Worm (Caenorhabditis elegans): ENCODE data around the gene mec-15.

The mec-15 gene

DNA sequence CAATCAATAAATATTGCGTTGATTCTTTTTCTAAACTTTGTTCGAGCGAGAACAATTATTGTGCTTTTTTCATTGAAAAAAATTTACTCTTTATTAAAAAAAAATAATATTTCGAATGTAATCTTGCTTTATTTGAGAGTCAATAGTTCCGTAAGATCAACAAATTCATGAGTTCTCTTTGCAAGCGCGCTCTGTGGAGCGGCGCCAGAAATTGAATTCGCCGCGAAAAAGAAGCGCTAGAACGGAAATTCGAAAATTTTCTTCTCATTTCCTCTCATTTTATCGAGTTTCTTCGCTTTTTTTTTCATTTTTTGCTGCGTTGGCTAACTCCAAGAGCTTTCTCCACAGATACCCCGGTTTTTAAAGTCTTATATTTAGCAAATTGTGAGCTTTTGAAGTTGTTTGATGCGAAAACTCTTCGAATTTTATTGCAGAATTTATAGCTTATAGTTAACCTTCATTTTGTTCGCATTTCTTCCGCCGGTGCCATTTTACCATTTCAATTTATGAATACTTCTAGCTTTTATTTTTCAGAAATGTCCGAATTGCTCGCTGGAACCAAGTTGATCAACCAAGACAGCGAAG is 42.3 kb downstream of the mec-15 start, which contains the start of gene R05H5.3 (continued):
- TF ChIP-seq Y105C5A.15 (GFP tag; IDR thresholded peaks at IDR 0.05) (no peak), Y48G9A.11 (GFP tag; IDR thresholded peaks at IDR 0.05) (peak; percentile 57; the same call in 1 of the 2 replicates), Y75B8A.6 (GFP tag; IDR thresholded peaks at IDR 0.05) (no peak), duxl-1 (tag; optimal IDR thresholded peaks at IDR 0.05; ENCODE audit: poor library complexity) (no peak), ceh-20 (GFP tag; IDR thresholded peaks at IDR 0.05) (no peak), dmd-6 (GFP tag; IDR thresholded peaks at IDR 0.05) (no peak), lin-13 (GFP tag; optimal IDR thresholded peaks at IDR 0.05) (peak; percentile 73), mxl-2 (GFP tag; conservative IDR thresholded peaks at IDR 0.05) (no peak), ces-1 (GFP tag; optimal IDR thresholded peaks at IDR 0.05) (peak; percentile 70), hif-1 (tag; optimal IDR thresholded peaks at IDR 0.05) (peak in 1 of 2 experiments; percentile 70), nhr-6 (tag; optimal IDR thresholded peaks at IDR 0.05) (peak; percentile 77), zip-2 (tag; optimal IDR thresholded peaks at IDR 0.05) (no peak), cey-2 (tag; optimal IDR thresholded peaks at IDR 0.05; ENCODE audit: borderline replicate concordance, insufficient read depth) (no peak), nhr-42 (GFP tag; IDR thresholded peaks at IDR 0.05) (no peak), Y5F2A.4 (GFP tag; optimal IDR thresholded peaks at IDR 0.05) (no peak), saeg-2 (GFP tag; IDR thresholded peaks at IDR 0.05) (no peak), ceh-62 (tag; optimal IDR thresholded peaks at IDR 0.05) (no peak), egl-27 (tag; optimal IDR thresholded peaks at IDR 0.05) (no peak), lim-7 (GFP tag; IDR thresholded peaks at IDR 0.05) (no peak), nhr-77 (tag; optimal IDR thresholded peaks at IDR 0.05) (peak; percentile 63), ZK546.5 (tag; optimal IDR thresholded peaks at IDR 0.05) (no peak), nhr-111 (GFP tag; optimal IDR thresholded peaks at IDR 0.05) (no peak), unc-62 (GFP tag; optimal IDR thresholded peaks at IDR 0.05 in 1 of 2) (no peak), unc-62 (tag; optimal IDR thresholded peaks at IDR 0.05) (no peak), attf-4 (tag; optimal IDR thresholded peaks at IDR 0.05) (no peak), lin-15B (tag; optimal IDR thresholded peaks at IDR 0.05) (no peak), daf-12 (tag; optimal IDR thresholded peaks at IDR 0.05) (no peak), nhr-10 (tag; optimal IDR thresholded peaks at IDR 0.05) (no peak), nhr-28 (tag; optimal IDR thresholded peaks at IDR 0.05) (peak; percentile 71), arid-1 (GFP tag; conservative IDR thresholded peaks at IDR 0.05) (no peak), skn-1 (tag; optimal IDR thresholded peaks at IDR 0.05) (no peak), madf-5 (GFP tag; IDR thresholded peaks at IDR 0.05) (no peak), egl-43 (GFP tag; IDR thresholded peaks at IDR 0.05) (no peak), tag-97 (GFP tag; IDR thresholded peaks at IDR 0.05) (no peak), fos-1 (tag; optimal IDR thresholded peaks at IDR 0.05) (no peak), zfp-2 (tag; optimal IDR thresholded peaks at IDR 0.05) (no peak), zag-1 (tag; optimal IDR thresholded peaks at IDR 0.05) (no peak), nhr-237 (tag; optimal IDR thresholded peaks at IDR 0.05) (no peak), mep-1 (tag; optimal IDR thresholded peaks at IDR 0.05) (no peak), zip-11 (GFP tag; IDR thresholded peaks at IDR 0.05) (no peak), nhr-76 (tag; optimal IDR thresholded peaks at IDR 0.05) (no peak), ceh-28 (tag; optimal IDR thresholded peaks at IDR 0.05) (no peak), ztf-7 (tag; optimal IDR thresholded peaks at IDR 0.05) (no peak), zfp-3 (GFP tag; conservative IDR thresholded peaks at IDR 0.05) (no peak), dmd-8 (GFP tag; IDR thresholded peaks at IDR 0.05) (no peak), daf-8 (GFP tag; IDR thresholded peaks at IDR 0.05) (no peak), spr-3 (GFP tag; optimal IDR thresholded peaks at IDR 0.05) (no peak), snpc-4 (tag; optimal IDR thresholded peaks at IDR 0.05) (no peak), ceh-32 (tag; optimal IDR thresholded peaks at IDR 0.05; ENCODE audit: poor library complexity) (no peak), unc-39 (tag; optimal IDR thresholded peaks at IDR 0.05) (no peak), F37D6.2 (tag; optimal IDR thresholded peaks at IDR 0.05) (no peak), madf-9 (GFP tag; conservative IDR thresholded peaks at IDR 0.05) (no peak), snpc-1.2 (GFP tag; IDR thresholded peaks at IDR 0.05) (no peak)

Measured in whole organism, L4 larva.